In genomic region chr2L:6081134-6081832, dm6 we compare ENCODE assay signal across 5 fruit fly cellular contexts.
A peak's percentile ranks its signal among the peaks of the same experiment; 100 is the strongest.
TF ChIP-seq lines count a peak whose summit lies in the region.

No protein-coding gene starts in this region.

- TF ChIP-seq CTCF in whole organism, embryonic (GFP tag; optimal IDR thresholded peaks at IDR 0.05; lab: Kevin White, UChicago) = no peak

TF ChIP-seq in whole organism, adult, 20 proteins besides CTCF, POLR2A, EP300 and RAD21 (continues in another document):
- TF ChIP-seq pad (GFP tag; optimal IDR thresholded peaks at IDR 0.05; lab: Kevin White, UChicago) (peak; percentile 37), tj (GFP tag; optimal IDR thresholded peaks at IDR 0.05; lab: Kevin White, UChicago) (peak; percentile 70), CG5204 (GFP tag; optimal IDR thresholded peaks at IDR 0.05; lab: Kevin White, UChicago) (no peak), CG11617 (GFP tag; optimal IDR thresholded peaks at IDR 0.05; lab: Kevin White, UChicago) (peak; percentile 11), CG7101 (tag; optimal IDR thresholded peaks at IDR 0.05; lab: Kevin White, UChicago) (peak; percentile 42), kay (GFP tag; lab: Kevin White, UChicago; ENCODE audit: borderline replicate concordance) (peak; percentile 81), CG14711 (tag; optimal IDR thresholded peaks at IDR 0.05; lab: Kevin White, UChicago) (no peak), Mnt (GFP tag; optimal IDR thresholded peaks at IDR 0.05; lab: Kevin White, UChicago) (peak; percentile 54), CG1620 (GFP tag; optimal IDR thresholded peaks at IDR 0.05; lab: Kevin White, UChicago) (peak; percentile 17), CG33017 (tag; optimal IDR thresholded peaks at IDR 0.05; lab: Kevin White, UChicago) (no peak), toe (GFP tag; optimal IDR thresholded peaks at IDR 0.05; lab: Kevin White, UChicago) (peak; percentile 29), Hr96 (GFP tag; optimal IDR thresholded peaks at IDR 0.05; lab: Kevin White, UChicago) (peak; percentile 34), CG7045 (GFP tag; optimal IDR thresholded peaks at IDR 0.05; lab: Kevin White, UChicago) (no peak), cnc (optimal IDR thresholded peaks at IDR 0.05; lab: Kevin White, UChicago) (no peak), cic (GFP tag; optimal IDR thresholded peaks at IDR 0.05; lab: Kevin White, UChicago) (peak; percentile 89), CG12768 (GFP tag; optimal IDR thresholded peaks at IDR 0.05; lab: Kevin White, UChicago) (peak; percentile 67), ovo (GFP tag; optimal IDR thresholded peaks at IDR 0.05; lab: Kevin White, UChicago) (no peak), bab1 (GFP tag; optimal IDR thresholded peaks at IDR 0.05; lab: Kevin White, UChicago) (no peak)

TF ChIP-seq in whole organism, embryonic, 481 proteins besides CTCF, POLR2A, EP300 and RAD21 (continues in another document):
- TF ChIP-seq nerfin-1 (tag; optimal IDR thresholded peaks at IDR 0.05; lab: Kevin White, UChicago) (peak; percentile 20), chinmo (GFP tag; IDR thresholded peaks at IDR 0.05; lab: Robert Waterston, UW; ENCODE audit: partially characterized antibody) (0 out of 4 replicates have a peak, but pooled peaks have one; percentile 13), pros (GFP tag; optimal IDR thresholded peaks at IDR 0.05; lab: Kevin White, UChicago) (peak; percentile 86), Xrp1 (GFP tag; IDR thresholded peaks at IDR 0.05; lab: Robert Waterston, UW) (0 out of 2 replicates have a peak, but pooled peaks have one; percentile 20), D19A (tag; optimal IDR thresholded peaks at IDR 0.05; lab: Kevin White, UChicago) (no peak), ab (GFP tag; optimal IDR thresholded peaks at IDR 0.05; lab: Kevin White, UChicago) (no peak), Asciz (GFP tag; optimal IDR thresholded peaks at IDR 0.05; lab: Kevin White, UChicago) (no peak), gro (GFP tag; optimal IDR thresholded peaks at IDR 0.05; lab: Kevin White, UChicago) (no peak), CG7839 (tag; optimal IDR thresholded peaks at IDR 0.05; lab: Kevin White, UChicago) (no peak), cg (GFP tag; optimal IDR thresholded peaks at IDR 0.05; lab: Kevin White, UChicago) (peak; percentile 27), crol (GFP tag; IDR thresholded peaks at IDR 0.05; lab: Robert Waterston, UW) (peak; percentile 45; the same call in 1 of the 2 replicates), Mrtf (GFP tag; IDR thresholded peaks at IDR 0.05; lab: Robert Waterston, UW) (no peak), CG12155 (GFP tag; optimal IDR thresholded peaks at IDR 0.05; lab: Kevin White, UChicago) (peak; percentile 6), CG34422 (GFP tag; IDR thresholded peaks at IDR 0.05; lab: Robert Waterston, UW) (0 out of 3 replicates have a peak, but pooled peaks have one; percentile 25), stc (GFP tag; IDR thresholded peaks at IDR 0.05; lab: Robert Waterston, UW) (peak; percentile 20; the same call in 1 of the 2 replicates), CG10209 (GFP tag; optimal IDR thresholded peaks at IDR 0.05; lab: Kevin White, UChicago) (no peak), disco-r (GFP tag; optimal IDR thresholded peaks at IDR 0.05; lab: Kevin White, UChicago) (no peak)

TF ChIP-seq in whole organism, prepupa, 60 proteins besides CTCF, POLR2A, EP300 and RAD21 (continues in another document):
- TF ChIP-seq Sox15 (GFP tag; optimal IDR thresholded peaks at IDR 0.05; lab: Kevin White, UChicago) (no peak), net (GFP tag; optimal IDR thresholded peaks at IDR 0.05; lab: Kevin White, UChicago) (no peak), CG3919 (GFP tag; optimal IDR thresholded peaks at IDR 0.05; lab: Kevin White, UChicago) (no peak), acj6 (GFP tag; optimal IDR thresholded peaks at IDR 0.05; lab: Kevin White, UChicago) (no peak), CG6792 (GFP tag; optimal IDR thresholded peaks at IDR 0.05; lab: Kevin White, UChicago) (no peak), CG15336 (GFP tag; IDR thresholded peaks at IDR 0.05; lab: Robert Waterston, UW) (no peak), CG10669 (GFP tag; optimal IDR thresholded peaks at IDR 0.05; lab: Kevin White, UChicago) (no peak), CG6163 (GFP tag; IDR thresholded peaks at IDR 0.05; lab: Robert Waterston, UW) (peak; percentile 29; the same call in 1 of the 3 replicates), CG8632 (GFP tag; optimal IDR thresholded peaks at IDR 0.05; lab: Kevin White, UChicago) (no peak), CG32006 (GFP tag; optimal IDR thresholded peaks at IDR 0.05; lab: Kevin White, UChicago) (no peak), fd85E (GFP tag; optimal IDR thresholded peaks at IDR 0.05; lab: Kevin White, UChicago) (no peak), Hr39 (GFP tag; optimal IDR thresholded peaks at IDR 0.05; lab: Kevin White, UChicago) (peak; percentile 4), ss (GFP tag; optimal IDR thresholded peaks at IDR 0.05; lab: Kevin White, UChicago) (peak; percentile 54 to 73), Eip93F (GFP tag; optimal IDR thresholded peaks at IDR 0.05; lab: Kevin White, UChicago) (peak; percentile 73), CG16779 (tag; optimal IDR thresholded peaks at IDR 0.05; lab: Kevin White, UChicago) (no peak), Lpt (GFP tag; optimal IDR thresholded peaks at IDR 0.05; lab: Kevin White, UChicago) (no peak), pdm3 (GFP tag; optimal IDR thresholded peaks at IDR 0.05; lab: Kevin White, UChicago) (no peak), svp (GFP tag; lab: Kevin White, UChicago) (peak; percentile 93), CG34406 (GFP tag; optimal IDR thresholded peaks at IDR 0.05; lab: Kevin White, UChicago) (no peak), lz (GFP tag; optimal IDR thresholded peaks at IDR 0.05; lab: Kevin White, UChicago) (no peak), Sox14 (GFP tag; optimal IDR thresholded peaks at IDR 0.05; lab: Kevin White, UChicago) (no peak)

TF ChIP-seq in whole organism, pupa, 21 proteins besides CTCF, POLR2A, EP300 and RAD21:
- no peak for TF ChIP-seq CG12605 (GFP tag; IDR thresholded peaks at IDR 0.05; lab: Robert Waterston, UW)
- TF ChIP-seq fd96Ca (GFP tag; IDR thresholded peaks at IDR 0.05; lab: Robert Waterston, UW) = no peak
- TF ChIP-seq CG13204 (GFP tag; optimal IDR thresholded peaks at IDR 0.05; lab: Kevin White, UChicago) = no peak
- no peak for TF ChIP-seq CG8159 (tag; optimal IDR thresholded peaks at IDR 0.05; lab: Kevin White, UChicago)
- TF ChIP-seq CG14655 (GFP tag; optimal IDR thresholded peaks at IDR 0.05; lab: Kevin White, UChicago) = no peak
- TF ChIP-seq CG4496 (GFP tag; IDR thresholded peaks at IDR 0.05; lab: Robert Waterston, UW) = peak; percentile 42; the same call in 1 of the 3 replicates
- TF ChIP-seq Snoo (tag; optimal IDR thresholded peaks at IDR 0.05; lab: Kevin White, UChicago) = peak; percentile 30
- no peak for TF ChIP-seq CG9948 (tag; optimal IDR thresholded peaks at IDR 0.05; lab: Kevin White, UChicago)
- TF ChIP-seq EcR (GFP tag; optimal IDR thresholded peaks at IDR 0.05; lab: Kevin White, UChicago) = peak; percentile 60

TF ChIP-seq in whole organism, wandering third instar larva, 38 proteins besides CTCF, POLR2A, EP300 and RAD21:
- TF ChIP-seq fru (GFP tag; optimal IDR thresholded peaks at IDR 0.05; lab: Kevin White, UChicago) (no peak), tai (GFP tag; optimal IDR thresholded peaks at IDR 0.05; lab: Kevin White, UChicago) (peak; percentile 49), Vsx2 (GFP tag; optimal IDR thresholded peaks at IDR 0.05; lab: Kevin White, UChicago; ENCODE audit: partially characterized antibody) (peak; percentile 9), dl (GFP tag; optimal IDR thresholded peaks at IDR 0.05; lab: Kevin White, UChicago; ENCODE audit: insufficient read depth in 1 of 2, partially characterized antibody in 2 of 2) (peak in 1 of 2 experiments; percentile 55), Rel (GFP tag; optimal IDR thresholded peaks at IDR 0.05; lab: Kevin White, UChicago) (no peak), Rel (tag; optimal IDR thresholded peaks at IDR 0.05; lab: Kevin White, UChicago) (peak; percentile 50), dsf (GFP tag; optimal IDR thresholded peaks at IDR 0.05; lab: Kevin White, UChicago; ENCODE audit: borderline replicate concordance) (no peak), pan (optimal IDR thresholded peaks at IDR 0.05; lab: Kevin White, UChicago) (no peak), Sp1 (GFP tag; optimal IDR thresholded peaks at IDR 0.05; lab: Kevin White, UChicago) (peak; percentile 54), Hr83 (GFP tag; optimal IDR thresholded peaks at IDR 0.05; lab: Kevin White, UChicago; ENCODE audit: poor library complexity, severe bottlenecking) (no peak), CG9705 (GFP tag; optimal IDR thresholded peaks at IDR 0.05; lab: Kevin White, UChicago) (peak; percentile 36), psq (GFP tag; optimal IDR thresholded peaks at IDR 0.05; lab: Kevin White, UChicago) (peak; percentile 57), h (GFP tag; optimal IDR thresholded peaks at IDR 0.05; lab: Kevin White, UChicago) (peak; percentile 5), rgr (GFP tag; optimal IDR thresholded peaks at IDR 0.05; lab: Kevin White, UChicago) (no peak), lola (GFP tag; optimal IDR thresholded peaks at IDR 0.05; lab: Kevin White, UChicago) (peak; percentile 51), ey (GFP tag; optimal IDR thresholded peaks at IDR 0.05; lab: Kevin White, UChicago) (no peak), Hr78 (GFP tag; optimal IDR thresholded peaks at IDR 0.05; lab: Kevin White, UChicago) (no peak), Mio (GFP tag; optimal IDR thresholded peaks at IDR 0.05; lab: Kevin White, UChicago) (no peak), woc (GFP tag; optimal IDR thresholded peaks at IDR 0.05; lab: Kevin White, UChicago) (peak; percentile 40), HLH106 (tag; optimal IDR thresholded peaks at IDR 0.05; lab: Kevin White, UChicago) (peak; percentile 15)
